Fruit fly (Drosophila melanogaster) whole organism, embryonic: ENCODE measurements around the gene CG31792.

ENCODE experiments used
- BtbVII ChIP-seq: fragments of 200-800 bp; sonication (Bioruptor generic); optimal IDR thresholded peaks from 3 replicates; lab custom pipeline; 2017; ENCODE audit warnings: missing biosample characterization, mild to moderate bottlenecking, missing genetic modification characterization
- CG10267 ChIP-seq: fragments of 200-800 bp; sonication (Bioruptor generic); optimal IDR thresholded peaks from 2 replicates; lab custom pipeline; 2018; ENCODE audit warnings: missing biosample characterization, mild to moderate bottlenecking, missing genetic modification characterization, moderate library complexity
- CG10654 ChIP-seq: fragments of 200-800 bp; sonication (Bioruptor generic); optimal IDR thresholded peaks from 2 replicates; lab custom pipeline; 2016; ENCODE audit warnings: missing biosample characterization, missing genetic modification characterization
- CG10979 ChIP-seq: fragments of 200-800 bp; sonication (Bioruptor generic); optimal IDR thresholded peaks from 2 replicates; lab custom pipeline; 2018; ENCODE audit warnings: missing biosample characterization, mild to moderate bottlenecking, missing genetic modification characterization, moderate library complexity
- CG11247 ChIP-seq: fragments of 200-800 bp; sonication (Bioruptor generic); IDR thresholded peaks from 2 replicates; pipeline ENCODE4 v1.3.6; 2022; ENCODE audit warnings: missing biosample characterization, missing genetic modification characterization
- CG12769 ChIP-seq: fragments of 200-800 bp; sonication (Bioruptor generic); optimal IDR thresholded peaks from 2 replicates; lab custom pipeline; 2019; ENCODE audit warnings: missing biosample characterization, mild to moderate bottlenecking, missing genetic modification characterization, moderate library complexity
- CG14667 ChIP-seq: fragments of 200-800 bp; sonication (Bioruptor generic); IDR thresholded peaks from 2 replicates; pipeline ENCODE4 v1.3.6; 2022; ENCODE audit warnings: missing biosample characterization, missing genetic modification characterization
- CG16779 ChIP-seq: fragments of 200-800 bp; sonication (Bioruptor generic); IDR thresholded peaks from 2 replicates; pipeline ENCODE4 v1.3.6; 2022; ENCODE audit warnings: missing biosample characterization, missing genetic modification characterization
- CG17568 ChIP-seq: fragments of 200-800 bp; sonication (Bioruptor generic); optimal IDR thresholded peaks from 2 replicates; lab custom pipeline; 2018; ENCODE audit warnings: missing biosample characterization, mild to moderate bottlenecking, missing genetic modification characterization, moderate library complexity
- CG17612 ChIP-seq: fragments of 200-800 bp; sonication (Bioruptor generic); IDR thresholded peaks from 2 replicates; pipeline ENCODE4 v1.3.6; 2022; ENCODE audit warnings: missing biosample characterization, missing genetic modification characterization
- CG17912 ChIP-seq: fragments of 200-800 bp; sonication (Bioruptor generic); optimal IDR thresholded peaks from 2 replicates; lab custom pipeline; 2018; ENCODE audit warnings: missing biosample characterization, mild to moderate bottlenecking, missing genetic modification characterization
- CG18476 ChIP-seq: fragments of 200-800 bp; sonication (Bioruptor generic); optimal IDR thresholded peaks from 2 replicates; lab custom pipeline; 2016; ENCODE audit warnings: missing biosample characterization, mild to moderate bottlenecking, missing genetic modification characterization
- CG2875 ChIP-seq: fragments of 200-800 bp; sonication (Bioruptor generic); optimal IDR thresholded peaks from 2 replicates; lab custom pipeline; 2017; ENCODE audit warnings: missing biosample characterization, mild to moderate bottlenecking, missing genetic modification characterization, missing genetic modification reagents
- CG3407 ChIP-seq: fragments of 200-800 bp; sonication (Bioruptor generic); optimal IDR thresholded peaks from 2 replicates; lab custom pipeline; 2018; ENCODE audit warnings: missing biosample characterization, mild to moderate bottlenecking, missing genetic modification characterization
- CG9609 ChIP-seq: fragments of 200-800 bp; sonication (Bioruptor generic); optimal IDR thresholded peaks from 3 replicates; lab custom pipeline; 2016; ENCODE audit warnings: missing biosample characterization, missing genetic modification characterization
- Chrac-16 ChIP-seq: fragments of 200-800 bp; sonication (Bioruptor generic); optimal IDR thresholded peaks from 3 replicates; lab custom pipeline; 2016; ENCODE audit warnings: missing biosample characterization, missing genetic modification characterization
- CrebB ChIP-seq: fragments of 200-800 bp; sonication (Bioruptor generic); optimal IDR thresholded peaks from 3 replicates; lab custom pipeline; 2018; ENCODE audit warnings: missing biosample characterization, mild to moderate bottlenecking, missing genetic modification characterization
- Fer2 ChIP-seq: fragments of 200-800 bp; sonication (Bioruptor generic); optimal IDR thresholded peaks from 2 replicates; lab custom pipeline; 2018; ENCODE audit warnings: missing biosample characterization, mild to moderate bottlenecking, missing genetic modification characterization, moderate library complexity
- GATAe ChIP-seq: fragments of 200-800 bp; sonication (Bioruptor generic); conservative IDR thresholded peaks from 2 replicates; pipeline ENCODE4 v1.3.6; 2022; ENCODE audit warnings: missing biosample characterization, missing genetic modification characterization
- H2.0 ChIP-seq: fragments of 200-800 bp; sonication (Bioruptor generic); IDR thresholded peaks from 2 replicates; pipeline ENCODE4 v1.3.6; 2022; ENCODE audit warnings: missing biosample characterization, missing genetic modification characterization
- Hmr ChIP-seq: fragments of 200-800 bp; sonication (Bioruptor generic); optimal IDR thresholded peaks from 3 replicates; lab custom pipeline; 2017; ENCODE audit warnings: mild to moderate bottlenecking, missing biosample characterization, missing genetic modification reagents, missing genetic modification characterization
- Hr3 ChIP-seq: fragments of 200-800 bp; sonication (Bioruptor generic); optimal IDR thresholded peaks from 3 replicates; lab custom pipeline; 2016; ENCODE audit warnings: missing biosample characterization, missing genetic modification characterization
- Jarid2 ChIP-seq: fragments of 200-800 bp; sonication (Bioruptor generic); optimal IDR thresholded peaks from 3 replicates; lab custom pipeline; 2017; ENCODE audit warnings: mild to moderate bottlenecking, missing biosample characterization, missing genetic modification reagents, missing genetic modification characterization
- Mad ChIP-seq: fragments of 200-800 bp; sonication (Bioruptor generic); optimal IDR thresholded peaks from 2 replicates; lab custom pipeline; 2016; ENCODE audit warnings: missing biosample characterization, missing genetic modification characterization
- Mes4 ChIP-seq: fragments of 200-800 bp; sonication (Bioruptor generic); optimal IDR thresholded peaks from 2 replicates; lab custom pipeline; 2016; ENCODE audit warnings: missing biosample characterization, missing genetic modification characterization
- Neu2 ChIP-seq: fragments of 200-800 bp; sonication (Bioruptor generic); optimal IDR thresholded peaks from 3 replicates; lab custom pipeline; 2016; ENCODE audit warnings: missing biosample characterization, missing genetic modification characterization, borderline replicate concordance
- Rx ChIP-seq: fragments of 200-800 bp; sonication (Bioruptor generic); IDR thresholded peaks from 2 replicates; pipeline ENCODE4 v1.3.6; 2022; ENCODE audit warnings: missing biosample characterization, missing genetic modification characterization
- Sin3A ChIP-seq: fragments of >200 bp; optimal IDR thresholded peaks from 2 replicates; lab custom pipeline; 2018
- Sox100B ChIP-seq: fragments of 200-800 bp; sonication (Bioruptor generic); optimal IDR thresholded peaks from 3 replicates; lab custom pipeline; 2018; ENCODE audit warnings: missing biosample characterization, mild to moderate bottlenecking, missing genetic modification characterization
- Vsx1 ChIP-seq: fragments of 200-800 bp; sonication (Bioruptor generic); optimal IDR thresholded peaks from 2 replicates; lab custom pipeline; 2017; ENCODE audit warnings: missing biosample characterization, mild to moderate bottlenecking, missing genetic modification characterization, missing genetic modification reagents
- btn ChIP-seq: fragments of 200-800 bp; sonication (Bioruptor generic); optimal IDR thresholded peaks from 2 replicates; lab custom pipeline; 2016; ENCODE audit warnings: missing biosample characterization, missing genetic modification characterization
- chm ChIP-seq: fragments of 200-800 bp; sonication (Bioruptor generic); IDR thresholded peaks from 2 replicates; pipeline ENCODE4 v1.3.6; 2022; ENCODE audit warnings: missing biosample characterization, missing genetic modification characterization
- cwo ChIP-seq: fragments of 200-800 bp; sonication (Bioruptor generic); optimal IDR thresholded peaks from 3 replicates; lab custom pipeline; 2017; ENCODE audit warnings: missing biosample characterization, missing genetic modification characterization, mild to moderate bottlenecking, moderate library complexity, missing genetic modification reagents
- dati ChIP-seq: fragments of 200-800 bp; sonication (Bioruptor generic); IDR thresholded peaks from 2 replicates; pipeline ENCODE4 v1.3.6; 2022; ENCODE audit warnings: missing biosample characterization, missing genetic modification characterization
- dpn ChIP-seq, 2 experiments: fragments of 200-800 bp; sonication (Bioruptor generic); optimal IDR thresholded peaks; 3 replicates each; lab custom pipeline; 2016; ENCODE audit warnings: missing biosample characterization in 2 of 2, missing genetic modification characterization in 2 of 2
- en ChIP-seq: fragments of 200-800 bp; sonication (Bioruptor generic); optimal IDR thresholded peaks from 2 replicates; lab custom pipeline; 2016; ENCODE audit warnings: missing biosample characterization, missing genetic modification characterization
- esg ChIP-seq: fragments of 200-800 bp; sonication (Bioruptor generic); conservative IDR thresholded peaks from 2 replicates; pipeline ENCODE4 v1.3.6; 2022; ENCODE audit warnings: missing biosample characterization, missing genetic modification characterization
- fd96Cb ChIP-seq: fragments of 200-800 bp; sonication (Bioruptor generic); optimal IDR thresholded peaks from 2 replicates; lab custom pipeline; 2018; ENCODE audit warnings: missing biosample characterization, mild to moderate bottlenecking, missing genetic modification characterization, moderate library complexity
- hbn ChIP-seq: fragments of 200-800 bp; sonication (Bioruptor generic); IDR thresholded peaks from 2 replicates; pipeline ENCODE4 v1.3.6; 2022; ENCODE audit warnings: missing biosample characterization, missing genetic modification characterization; ENCODE audit not compliant: partially characterized antibody
- lbe ChIP-seq: fragments of 200-800 bp; sonication (Bioruptor generic); optimal IDR thresholded peaks from 2 replicates; lab custom pipeline; 2016; ENCODE audit warnings: missing biosample characterization, mild to moderate bottlenecking, missing genetic modification characterization
- mirr ChIP-seq: fragments of 200-800 bp; sonication (Bioruptor generic); optimal IDR thresholded peaks from 3 replicates; lab custom pipeline; 2018; ENCODE audit warnings: missing biosample characterization, mild to moderate bottlenecking, missing genetic modification characterization
- nom ChIP-seq: fragments of 200-800 bp; sonication (Bioruptor generic); optimal IDR thresholded peaks from 2 replicates; lab custom pipeline; 2017; ENCODE audit warnings: missing biosample characterization, missing genetic modification characterization, mild to moderate bottlenecking, moderate library complexity, missing genetic modification reagents
- oc ChIP-seq: fragments of 200-800 bp; sonication (Bioruptor generic); optimal IDR thresholded peaks from 2 replicates; lab custom pipeline; 2018; ENCODE audit warnings: missing biosample characterization, mild to moderate bottlenecking, missing genetic modification characterization, moderate library complexity
- odd ChIP-seq: fragments of 200-800 bp; sonication (Bioruptor generic); optimal IDR thresholded peaks from 2 replicates; lab custom pipeline; 2017; ENCODE audit warnings: missing biosample characterization, mild to moderate bottlenecking, missing genetic modification characterization
- onecut ChIP-seq: fragments of 200-800 bp; sonication (Bioruptor generic); IDR thresholded peaks from 2 replicates; pipeline ENCODE4 v1.3.6; 2022; ENCODE audit warnings: missing biosample characterization, missing genetic modification characterization
- org-1 ChIP-seq: fragments of 200-800 bp; sonication (Bioruptor generic); optimal IDR thresholded peaks from 2 replicates; lab custom pipeline; 2017; ENCODE audit warnings: missing biosample characterization, missing genetic modification characterization
- phol ChIP-seq: fragments of 200-800 bp; sonication (Bioruptor generic); optimal IDR thresholded peaks from 3 replicates; lab custom pipeline; 2018; ENCODE audit warnings: missing biosample characterization, mild to moderate bottlenecking, missing genetic modification characterization, moderate library complexity
- pros ChIP-seq: fragments of 200-800 bp; sonication (Bioruptor generic); optimal IDR thresholded peaks from 3 replicates; lab custom pipeline; 2019; ENCODE audit warnings: missing biosample characterization, mild to moderate bottlenecking, missing genetic modification characterization, moderate library complexity
- repo ChIP-seq: fragments of 200-800 bp; sonication (Bioruptor generic); optimal IDR thresholded peaks from 2 replicates; lab custom pipeline; 2016; ENCODE audit warnings: missing biosample characterization, missing genetic modification characterization
- slp2 ChIP-seq: fragments of 200-800 bp; sonication (Bioruptor generic); optimal IDR thresholded peaks from 2 replicates; lab custom pipeline; 2016; ENCODE audit warnings: missing biosample characterization, missing genetic modification characterization
- so ChIP-seq: fragments of 200-800 bp; sonication (Bioruptor generic); IDR thresholded peaks from 3 replicates; pipeline ENCODE4 v1.3.6; 2022; ENCODE audit warnings: missing biosample characterization, missing genetic modification characterization
- z ChIP-seq: fragments of 200-800 bp; sonication (Bioruptor generic); IDR thresholded peaks from 3 replicates; pipeline ENCODE4 v1.3.6; 2022; ENCODE audit warnings: missing biosample characterization, missing genetic modification characterization

The CG31792 gene

DNA sequence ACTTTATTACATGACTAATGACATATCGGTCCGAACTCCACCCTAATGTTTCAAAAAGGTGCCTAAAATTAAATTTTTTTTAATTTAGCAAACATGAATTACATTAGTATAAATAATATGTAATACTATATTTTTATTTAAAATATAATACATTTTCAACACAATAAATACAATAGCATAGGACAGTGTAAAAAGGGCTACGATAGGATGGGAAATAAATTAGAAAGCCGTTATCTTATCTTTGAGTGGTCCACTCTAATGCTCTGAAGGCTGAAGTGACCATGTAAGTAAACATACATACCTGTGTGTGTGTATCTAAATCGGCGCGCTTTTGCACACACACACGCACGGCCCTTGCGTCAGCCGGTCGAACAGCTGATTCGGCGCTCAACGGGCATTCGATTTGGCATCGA lies 5.7 kb downstream of the CG31792 start, which contains the start of gene CG31793 (continued):
- TF ChIP-seq CG17912 (no peak), slp2 (GFP tag; lab: Kevin White, UChicago) (no peak), CrebB (tag; lab: Kevin White, UChicago) (no peak), onecut (GFP tag; lab: Robert Waterston, UW) (no peak), BtbVII (GFP tag; lab: Kevin White, UChicago) (peak; percentile 65), Chrac-16 (GFP tag; lab: Kevin White, UChicago) (no peak), CG3407 (no peak), Mes4 (no peak), CG14667 (GFP tag; lab: Robert Waterston, UW) (no peak), H2.0 (GFP tag; lab: Robert Waterston, UW) (0 out of 2 replicates have a peak, but pooled peaks have one; percentile 22), Hmr (GFP tag; lab: Kevin White, UChicago) (peak; percentile 72), CG17612 (GFP tag; lab: Robert Waterston, UW) (no peak), cwo (GFP tag; lab: Kevin White, UChicago) (peak; percentile 73), oc (no peak), Mad (no peak), Sox100B (GFP tag; lab: Kevin White, UChicago) (peak; percentile 41), chm (no peak; the same call in 1 of the 2 replicates), repo (no peak), Hr3 (GFP tag; lab: Kevin White, UChicago) (peak; percentile 24), dati (no peak), CG16779 (GFP tag; lab: Robert Waterston, UW) (peak; percentile 3; the same call in 1 of the 2 replicates), Vsx1 (peak; percentile 4), esg (GFP tag; lab: Robert Waterston, UW) (no peak), CG2875 (GFP tag; lab: Kevin White, UChicago) (no peak), CG12769 (tag; lab: Kevin White, UChicago) (no peak), CG11247 (no peak), CG9609 (GFP tag; lab: Kevin White, UChicago) (no peak), dpn (GFP tag; optimal IDR thresholded peaks at IDR 0.05; lab: Kevin White, UChicago) (peak in 1 of 2 experiments; percentile 32), fd96Cb (tag; lab: Kevin White, UChicago) (peak; percentile 26), CG10654 (GFP tag; lab: Kevin White, UChicago) (peak; percentile 30), CG17568 (GFP tag; lab: Kevin White, UChicago) (no peak), so (GFP tag; lab: Robert Waterston, UW) (no peak), phol (tag; lab: Kevin White, UChicago) (peak; percentile 46), org-1 (GFP tag; lab: Kevin White, UChicago) (no peak), nom (no peak), hbn (no peak), en (GFP tag; lab: Kevin White, UChicago) (no peak), pros (GFP tag; lab: Kevin White, UChicago) (no peak), CG10979 (tag; lab: Kevin White, UChicago) (no peak), GATAe (GFP tag; lab: Robert Waterston, UW) (peak; percentile 76), CG18476 (GFP tag; lab: Kevin White, UChicago) (no peak), z (no peak), Fer2 (tag; lab: Kevin White, UChicago) (no peak), CG10267 (tag; lab: Kevin White, UChicago) (peak; percentile 40), lbe (peak; percentile 54), Jarid2 (no peak), odd (GFP tag; lab: Kevin White, UChicago) (peak; percentile 46), Neu2 (GFP tag; lab: Kevin White, UChicago) (no peak), Sin3A (lab: Kevin White, UChicago) (no peak), Rx (GFP tag; lab: Robert Waterston, UW) (no peak), mirr (GFP tag; lab: Kevin White, UChicago) (peak; percentile 74), btn (GFP tag; lab: Kevin White, UChicago) (no peak)
